Worm (Caenorhabditis elegans) whole organism, young adult: ENCODE data around the gene C56G3.2.

Experiments used
- F33H1.4 ChIP-seq: fragments of 200-800 bp; sonication (Bioruptor generic); IDR thresholded peaks from 2 replicates; pipeline ENCODE4 v1.3.6; 2022; ENCODE audit warnings: missing genetic modification reagents, missing genetic modification characterization, missing compliant biosample characterization
- ama-1 ChIP-seq, 3 experiments: fragments of 150-350 bp in 1 of 3; sonication (generic microtip) in 2 of 3; optimal IDR thresholded peaks; 2 replicates each; lab custom pipeline; 2014 to 2018; ENCODE audit warnings: missing biosample characterization in 2 of 3, missing genetic modification characterization in 2 of 3, missing genetic modification reagents in 2 of 3
- aptf-2 ChIP-seq: fragments of 200-800 bp; sonication (Bioruptor generic); conservative IDR thresholded peaks from 2 replicates; pipeline ENCODE4 v1.3.6; 2022; ENCODE audit warnings: missing genetic modification reagents, missing genetic modification characterization, missing compliant biosample characterization
- ceh-100 ChIP-seq: fragments of 200-800 bp; sonication (Bioruptor generic); IDR thresholded peaks from 2 replicates; pipeline ENCODE4 v1.3.6; 2022; ENCODE audit warnings: missing genetic modification reagents, missing genetic modification characterization, missing compliant biosample characterization
- ceh-40 ChIP-seq: fragments of 200-800 bp; sonication (Bioruptor generic); IDR thresholded peaks from 2 replicates; pipeline ENCODE4 v1.3.6; 2022; ENCODE audit warnings: missing genetic modification characterization, missing compliant biosample characterization
- pha-4 ChIP-seq: fragments of 150-350 bp; sonication (generic microtip); optimal IDR thresholded peaks from 2 replicates; lab custom pipeline; 2014; ENCODE audit warnings: missing biosample characterization, missing genetic modification reagents, missing genetic modification characterization

DNA sequence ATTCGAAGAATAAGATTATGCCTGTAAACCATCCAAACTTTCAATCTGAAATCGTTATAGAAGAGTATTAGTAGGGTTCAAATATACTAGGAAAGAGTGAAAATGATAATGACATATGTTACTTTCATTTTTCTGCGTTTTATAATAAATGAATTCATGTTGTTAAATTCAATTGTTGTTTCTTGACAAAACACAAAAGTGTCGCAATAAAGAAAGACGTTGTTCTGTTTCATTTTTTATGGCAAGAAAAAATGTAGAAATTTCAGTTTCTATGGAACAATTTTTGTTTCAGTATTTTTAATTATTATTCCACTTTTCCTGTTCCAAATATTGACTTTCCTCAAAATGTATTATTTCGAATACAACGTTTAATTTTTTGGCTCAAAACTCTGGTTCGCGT is 35.4 kb downstream of the C56G3.2 start, which contains the start of gene C10A4.4:
- TF ChIP-seq ama-1 (optimal IDR thresholded peaks at IDR 0.05; lab: Kevin White, UChicago) = no peak
- TF ChIP-seq ama-1 (GFP tag; optimal IDR thresholded peaks at IDR 0.05; lab: Kevin White, UChicago) = no peak
- no peak for TF ChIP-seq aptf-2
- TF ChIP-seq ceh-100 = no peak
- TF ChIP-seq pha-4 (tag; lab: Kevin White, UChicago) = no peak
- TF ChIP-seq F33H1.4 (GFP tag; lab: Robert Waterston, UW) = no peak
- no peak for TF ChIP-seq ceh-40
